Fruit fly (Drosophila melanogaster) whole organism, embryonic: Measurements from ENCODE around the gene Orco.

Experiments
- CG3995 ChIP-seq: fragments of 200-800 bp; sonication (Bioruptor generic); optimal IDR thresholded peaks from 3 replicates; lab custom pipeline; 2016; ENCODE audit warnings: missing biosample characterization, missing genetic modification characterization
- CoRest ChIP-seq: fragments of 200-800 bp; sonication (Bioruptor generic); optimal IDR thresholded peaks from 3 replicates; lab custom pipeline; 2018; ENCODE audit warnings: missing biosample characterization, mild to moderate bottlenecking, missing genetic modification characterization, moderate library complexity
- bcd ChIP-seq: fragments of 200-800 bp; sonication (Bioruptor generic); optimal IDR thresholded peaks from 2 replicates; lab custom pipeline; 2017; ENCODE audit warnings: missing biosample characterization, mild to moderate bottlenecking, missing genetic modification characterization
- gem ChIP-seq: fragments of 200-800 bp; sonication (Bioruptor generic); optimal IDR thresholded peaks from 2 replicates; lab custom pipeline; 2019; ENCODE audit warnings: missing biosample characterization, mild to moderate bottlenecking, missing genetic modification characterization, moderate library complexity

- TF ChIP-seq CoRest (tag; lab: Kevin White, UChicago) = no peak
- TF ChIP-seq gem (tag; lab: Kevin White, UChicago) = no peak
- TF ChIP-seq CG3995 (GFP tag; lab: Kevin White, UChicago) = no peak
- TF ChIP-seq bcd (GFP tag; lab: Kevin White, UChicago) = no peak
These were observed 15.0 kb upstream of the Orco start, which contains the start of gene CG12147 for dm6 chr3R:5427157-5427556.
